Fruit fly (Drosophila melanogaster) whole organism, embryonic: ENCODE data around the gene Ctr1A.

ENCODE experiments used
- B-H1 ChIP-seq: fragments of 200-800 bp; sonication (Bioruptor generic); IDR thresholded peaks from 3 replicates; pipeline ENCODE4 v1.3.6; 2022; ENCODE audit warnings: missing biosample characterization, missing genetic modification characterization
- CG12104 ChIP-seq: fragments of 200-800 bp; sonication (Bioruptor generic); optimal IDR thresholded peaks from 3 replicates; lab custom pipeline; 2016; ENCODE audit warnings: missing biosample characterization, missing genetic modification characterization
- CG12659 ChIP-seq: fragments of 200-800 bp; sonication (Bioruptor generic); optimal IDR thresholded peaks from 3 replicates; lab custom pipeline; 2017; ENCODE audit warnings: mild to moderate bottlenecking, missing biosample characterization, missing genetic modification reagents, missing genetic modification characterization
- CG13296 ChIP-seq: fragments of 200-800 bp; sonication (Bioruptor generic); optimal IDR thresholded peaks from 3 replicates; lab custom pipeline; 2018; ENCODE audit warnings: missing biosample characterization, mild to moderate bottlenecking, missing genetic modification characterization
- CG13424 ChIP-seq: fragments of 200-800 bp; sonication (Bioruptor generic); optimal IDR thresholded peaks from 2 replicates; lab custom pipeline; 2019; ENCODE audit warnings: missing biosample characterization, mild to moderate bottlenecking, missing genetic modification characterization, moderate library complexity
- CG15011 ChIP-seq: fragments of 200-800 bp; sonication (Bioruptor generic); optimal IDR thresholded peaks from 3 replicates; lab custom pipeline; 2018; ENCODE audit warnings: missing biosample characterization, mild to moderate bottlenecking, missing genetic modification characterization
- CG15514 ChIP-seq: fragments of 200-800 bp; sonication (Bioruptor generic); optimal IDR thresholded peaks from 3 replicates; lab custom pipeline; 2017; ENCODE audit warnings: missing biosample characterization, missing genetic modification characterization, mild to moderate bottlenecking, moderate library complexity, missing genetic modification reagents
- CG1602 ChIP-seq: fragments of 200-800 bp; sonication (Bioruptor generic); optimal IDR thresholded peaks from 3 replicates; lab custom pipeline; 2016; ENCODE audit warnings: missing biosample characterization, missing genetic modification characterization
- CG17385 ChIP-seq: fragments of 200-800 bp; sonication (Bioruptor generic); optimal IDR thresholded peaks from 3 replicates; lab custom pipeline; 2018; ENCODE audit warnings: missing biosample characterization, mild to moderate bottlenecking, missing genetic modification characterization
- CG1832 ChIP-seq: fragments of 200-800 bp; sonication (Bioruptor generic); optimal IDR thresholded peaks from 2 replicates; lab custom pipeline; 2017; ENCODE audit warnings: missing biosample characterization, mild to moderate bottlenecking, missing genetic modification characterization, inconsistent platforms
- CG2712 ChIP-seq: fragments of 200-800 bp; optimal IDR thresholded peaks from 3 replicates; lab custom pipeline; 2019; ENCODE audit warnings: missing biosample characterization, mild to moderate bottlenecking, missing genetic modification characterization, moderate library complexity
- CG30431 ChIP-seq: fragments of 200-800 bp; sonication (Bioruptor generic); optimal IDR thresholded peaks from 2 replicates; lab custom pipeline; 2017; ENCODE audit warnings: missing biosample characterization, missing genetic modification characterization
- CG5180 ChIP-seq: fragments of 200-800 bp; sonication (Bioruptor generic); optimal IDR thresholded peaks from 3 replicates; lab custom pipeline; 2017; ENCODE audit warnings: missing biosample characterization, missing genetic modification characterization, mild to moderate bottlenecking, moderate library complexity, missing genetic modification reagents
- CG6175 ChIP-seq: fragments of 200-800 bp; sonication (Bioruptor generic); IDR thresholded peaks from 3 replicates; pipeline ENCODE4 v1.3.6; 2022; ENCODE audit warnings: missing biosample characterization, missing genetic modification characterization
- CG6654 ChIP-seq: fragments of 200-800 bp; sonication (Bioruptor generic); optimal IDR thresholded peaks from 2 replicates; lab custom pipeline; 2017; ENCODE audit warnings: missing biosample characterization, mild to moderate bottlenecking, missing genetic modification characterization
- CG6689 ChIP-seq: fragments of 200-800 bp; sonication (Bioruptor generic); IDR thresholded peaks from 2 replicates; pipeline ENCODE4 v1.3.6; 2022; ENCODE audit warnings: missing biosample characterization, missing genetic modification characterization
- CG9727 ChIP-seq: fragments of 200-800 bp; sonication (Bioruptor generic); optimal IDR thresholded peaks from 3 replicates; lab custom pipeline; 2017; ENCODE audit warnings: missing biosample characterization, mild to moderate bottlenecking, missing genetic modification characterization
- Ets65A ChIP-seq: fragments of 200-800 bp; sonication (Bioruptor generic); peaks from one replicate; lab custom pipeline; 2016; ENCODE audit warnings: missing biosample characterization, missing genetic modification characterization
- GATAe ChIP-seq: fragments of 200-800 bp; sonication (Bioruptor generic); conservative IDR thresholded peaks from 2 replicates; pipeline ENCODE4 v1.3.6; 2022; ENCODE audit warnings: missing biosample characterization, missing genetic modification characterization
- Hey ChIP-seq: fragments of 200-800 bp; sonication (Bioruptor generic); optimal IDR thresholded peaks from 3 replicates; lab custom pipeline; 2018; ENCODE audit warnings: missing biosample characterization, mild to moderate bottlenecking, missing genetic modification characterization
- Lhr ChIP-seq: fragments of 200-800 bp; sonication (Bioruptor generic); optimal IDR thresholded peaks from 3 replicates; lab custom pipeline; 2017; ENCODE audit warnings: mild to moderate bottlenecking, missing biosample characterization, missing genetic modification reagents, missing genetic modification characterization
- MESR4 ChIP-seq: fragments of 200-800 bp; sonication (Bioruptor generic); optimal IDR thresholded peaks from 2 replicates; lab custom pipeline; 2018; ENCODE audit warnings: missing biosample characterization, mild to moderate bottlenecking, missing genetic modification characterization, moderate library complexity
- NC2β ChIP-seq: fragments of 200-800 bp; sonication (Bioruptor generic); optimal IDR thresholded peaks from 2 replicates; lab custom pipeline; 2016; ENCODE audit warnings: missing biosample characterization, missing genetic modification characterization
- NFAT ChIP-seq: fragments of 200-800 bp; sonication (Bioruptor generic); IDR thresholded peaks from 2 replicates; pipeline ENCODE4 v1.3.6; 2022; ENCODE audit warnings: missing biosample characterization, missing genetic modification characterization
- Nf-YA ChIP-seq: fragments of 200-800 bp; sonication (Bioruptor generic); IDR thresholded peaks from 2 replicates; pipeline ENCODE4 v1.3.6; 2022; ENCODE audit warnings: missing biosample characterization, missing genetic modification characterization
- Pdp1 ChIP-seq, 2 experiments: fragments of 200-800 bp; sonication (Bioruptor generic); optimal IDR thresholded peaks; 3 replicates each; lab custom pipeline; 2016; ENCODE audit warnings: missing biosample characterization in 2 of 2, missing genetic modification characterization in 2 of 2, mild to moderate bottlenecking in 1 of 2, moderate library complexity in 1 of 2
- Ravus ChIP-seq: fragments of 200-800 bp; sonication (Bioruptor generic); IDR thresholded peaks from 2 replicates; pipeline ENCODE4 v1.3.6; 2022; ENCODE audit warnings: missing biosample characterization, missing genetic modification characterization
- TFAM ChIP-seq: fragments of 200-800 bp; sonication (Bioruptor generic); optimal IDR thresholded peaks from 2 replicates; lab custom pipeline; 2017; ENCODE audit warnings: missing biosample characterization, missing genetic modification characterization, inconsistent platforms
- Vsx1 ChIP-seq: fragments of 200-800 bp; sonication (Bioruptor generic); optimal IDR thresholded peaks from 2 replicates; lab custom pipeline; 2017; ENCODE audit warnings: missing biosample characterization, mild to moderate bottlenecking, missing genetic modification characterization, missing genetic modification reagents
- aop ChIP-seq: fragments of 200-800 bp; sonication (Bioruptor generic); IDR thresholded peaks from 2 replicates; pipeline ENCODE4 v1.3.6; 2022; ENCODE audit warnings: missing biosample characterization, missing genetic modification characterization
- bab2 ChIP-seq: fragments of 200-800 bp; sonication (Bioruptor generic); optimal IDR thresholded peaks from 2 replicates; lab custom pipeline; 2016; ENCODE audit warnings: missing biosample characterization, missing genetic modification characterization
- chinmo ChIP-seq: fragments of 200-800 bp; sonication (Bioruptor generic); IDR thresholded peaks from 4 replicates; pipeline ENCODE4 v1.3.6; 2022; ENCODE audit warnings: missing biosample characterization, missing genetic modification characterization; ENCODE audit not compliant: partially characterized antibody
- crol ChIP-seq: fragments of 200-800 bp; sonication (Bioruptor generic); IDR thresholded peaks from 2 replicates; pipeline ENCODE4 v1.3.6; 2022; ENCODE audit warnings: missing biosample characterization, missing genetic modification characterization
- eyg ChIP-seq: fragments of 200-800 bp; sonication (Bioruptor generic); optimal IDR thresholded peaks from 3 replicates; lab custom pipeline; 2016; ENCODE audit warnings: missing biosample characterization, missing genetic modification characterization
- fd3F ChIP-seq: fragments of 200-800 bp; sonication (Bioruptor generic); optimal IDR thresholded peaks from 2 replicates; lab custom pipeline; 2018; ENCODE audit warnings: missing biosample characterization, mild to moderate bottlenecking, missing genetic modification characterization, moderate library complexity
- ham ChIP-seq: fragments of 200-800 bp; sonication (Bioruptor generic); IDR thresholded peaks from 2 replicates; pipeline ENCODE4 v1.3.6; 2022; ENCODE audit warnings: missing biosample characterization, missing genetic modification characterization
- mam ChIP-seq: fragments of 200-800 bp; sonication (Bioruptor generic); optimal IDR thresholded peaks from 3 replicates; lab custom pipeline; 2016; ENCODE audit warnings: missing biosample characterization, missing genetic modification characterization
- nerfin-1 ChIP-seq: fragments of 200-800 bp; sonication (Bioruptor generic); optimal IDR thresholded peaks from 3 replicates; lab custom pipeline; 2019; ENCODE audit warnings: missing biosample characterization, mild to moderate bottlenecking, missing genetic modification characterization, moderate library complexity
- p53 ChIP-seq: fragments of 200-800 bp; sonication (Bioruptor generic); optimal IDR thresholded peaks from 2 replicates; lab custom pipeline; 2016; ENCODE audit warnings: missing biosample characterization, missing genetic modification characterization
- pb ChIP-seq: fragments of 200-800 bp; sonication (Bioruptor generic); optimal IDR thresholded peaks from 3 replicates; lab custom pipeline; 2016; ENCODE audit warnings: missing biosample characterization, missing genetic modification characterization
- ranshi ChIP-seq: fragments of 200-800 bp; sonication (Bioruptor generic); IDR thresholded peaks from 2 replicates; pipeline ENCODE4 v1.3.6; 2022; ENCODE audit warnings: missing biosample characterization, missing genetic modification characterization
- sd ChIP-seq: fragments of 200-800 bp; sonication (Bioruptor generic); optimal IDR thresholded peaks from 3 replicates; lab custom pipeline; 2018; ENCODE audit warnings: missing biosample characterization, mild to moderate bottlenecking, missing genetic modification characterization, moderate library complexity
- sob ChIP-seq: fragments of 200-800 bp; sonication (Bioruptor generic); IDR thresholded peaks from 2 replicates; pipeline ENCODE4 v1.3.6; 2022; ENCODE audit warnings: missing biosample characterization, missing genetic modification characterization
- stwl ChIP-seq: fragments of 200-800 bp; sonication (Bioruptor generic); optimal IDR thresholded peaks from 3 replicates; lab custom pipeline; 2018; ENCODE audit warnings: missing biosample characterization, mild to moderate bottlenecking, missing genetic modification characterization, moderate library complexity
- tgo ChIP-seq: fragments of 200-800 bp; sonication (Bioruptor generic); IDR thresholded peaks from 3 replicates; pipeline ENCODE4 v1.3.6; 2022; ENCODE audit warnings: missing biosample characterization, missing genetic modification characterization
- trem ChIP-seq: fragments of 200-800 bp; optimal IDR thresholded peaks from 3 replicates; lab custom pipeline; 2019; ENCODE audit warnings: missing biosample characterization, mild to moderate bottlenecking, missing genetic modification characterization, moderate library complexity
- twi ChIP-seq: fragments of 200-800 bp; optimal IDR thresholded peaks from 2 replicates; lab custom pipeline; 2019; ENCODE audit warnings: missing biosample characterization, mild to moderate bottlenecking, missing genetic modification characterization, moderate library complexity
- vvl ChIP-seq: fragments of 200-800 bp; sonication (Bioruptor generic); IDR thresholded peaks from 2 replicates; pipeline ENCODE4 v1.3.6; 2022; ENCODE audit warnings: missing biosample characterization, missing genetic modification characterization
- wek ChIP-seq: fragments of 200-800 bp; sonication (Bioruptor generic); optimal IDR thresholded peaks from 3 replicates; lab custom pipeline; 2018; ENCODE audit warnings: missing biosample characterization, mild to moderate bottlenecking, missing genetic modification characterization, moderate library complexity
- zfh1 ChIP-seq: fragments of 200-800 bp; sonication (Bioruptor generic); IDR thresholded peaks from 3 replicates; pipeline ENCODE4 v1.3.6; 2022; ENCODE audit warnings: missing biosample characterization, missing genetic modification characterization
- zfh2 ChIP-seq: fragments of 200-800 bp; sonication (Bioruptor generic); optimal IDR thresholded peaks from 2 replicates; lab custom pipeline; 2016; ENCODE audit warnings: missing biosample characterization, missing genetic modification characterization

The Ctr1A gene

DNA sequence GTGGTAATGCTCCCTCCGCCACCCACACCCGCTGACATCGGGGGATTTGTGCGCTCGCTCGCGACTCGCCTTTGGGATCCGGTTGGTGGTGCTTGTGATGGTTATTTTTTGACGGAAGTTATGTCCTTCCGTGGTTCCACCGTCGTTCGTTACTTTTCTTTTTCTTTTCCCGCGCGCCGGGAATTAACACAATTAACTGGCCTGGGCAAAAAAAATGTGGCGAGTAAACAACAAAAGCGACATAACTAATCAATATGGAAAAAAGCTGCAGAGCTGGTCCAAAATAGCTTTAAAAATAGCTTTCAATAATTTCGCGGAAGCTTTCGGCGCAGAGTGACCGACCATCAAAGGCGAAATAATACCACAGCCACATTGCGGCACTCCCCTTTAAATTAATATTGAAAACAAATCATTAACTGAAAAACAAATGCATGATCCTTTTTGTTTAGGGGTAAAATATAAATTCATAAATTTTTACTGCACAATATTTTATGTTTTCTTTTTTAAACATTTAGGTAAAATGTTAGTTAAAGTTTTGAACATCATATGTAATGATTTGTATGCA is 36.9 kb downstream of the Ctr1A start, which contains the start of gene CG14440 (continued):
- TF ChIP-seq CG13424 (tag; lab: Kevin White, UChicago), result no peak
- TF ChIP-seq CG1602, result no peak
- no peak for TF ChIP-seq Hey
- TF ChIP-seq stwl (tag; lab: Kevin White, UChicago), result peak; percentile 28
- no peak for TF ChIP-seq fd3F
- no peak for TF ChIP-seq CG1832 (GFP tag; lab: Kevin White, UChicago)
- no peak for TF ChIP-seq CG6175 (GFP tag; lab: Robert Waterston, UW)
- no peak for TF ChIP-seq tgo
- TF ChIP-seq vvl, result 0 out of 2 replicates have a peak, but pooled peaks have one; percentile 39
- TF ChIP-seq CG15011 (GFP tag; lab: Kevin White, UChicago), result no peak
- TF ChIP-seq NFAT, result peak; percentile 8; the same call in 1 of the 2 replicates
- no peak for TF ChIP-seq twi (tag; lab: Kevin White, UChicago)
- TF ChIP-seq TFAM, result no peak
- peak; percentile 7 for TF ChIP-seq Lhr
- TF ChIP-seq Nf-YA (GFP tag; lab: Robert Waterston, UW), result no peak
- peak; percentile 18; the same call in 1 of the 2 replicates for TF ChIP-seq sob
- no peak; the same call in none of the 2 replicates for TF ChIP-seq crol (GFP tag; lab: Robert Waterston, UW)
- peak; percentile 37 for TF ChIP-seq CG15514 (GFP tag; lab: Kevin White, UChicago)
- TF ChIP-seq MESR4 (GFP tag; lab: Kevin White, UChicago), result peak; percentile 50
- no peak for TF ChIP-seq CG9727 (GFP tag; lab: Kevin White, UChicago)
- no peak for TF ChIP-seq CG6654 (GFP tag; lab: Kevin White, UChicago)
- no peak for TF ChIP-seq CG17385
- TF ChIP-seq CG2712, result no peak
- TF ChIP-seq bab2, result no peak
- TF ChIP-seq CG13296, result peak; percentile 48
- no peak for TF ChIP-seq chinmo (GFP tag; lab: Robert Waterston, UW)
- TF ChIP-seq eyg, result no peak
- TF ChIP-seq B-H1, result no peak
- no peak for TF ChIP-seq zfh1 (GFP tag; lab: Robert Waterston, UW)
- TF ChIP-seq Ets65A (GFP tag; lab: Kevin White, UChicago), result no peak
- no peak for TF ChIP-seq NC2β
- peak in 1 of 2 experiments; percentile 51 for TF ChIP-seq Pdp1 (GFP tag; optimal IDR thresholded peaks at IDR 0.05; lab: Kevin White, UChicago)
- no peak for TF ChIP-seq GATAe (GFP tag; lab: Robert Waterston, UW)
- TF ChIP-seq sd (tag; lab: Kevin White, UChicago), result peak; percentile 37
- no peak for TF ChIP-seq trem (tag; lab: Kevin White, UChicago)
- TF ChIP-seq nerfin-1 (tag; lab: Kevin White, UChicago), result no peak
- no peak for TF ChIP-seq CG5180 (GFP tag; lab: Kevin White, UChicago)
- TF ChIP-seq CG30431, result no peak
- TF ChIP-seq pb (GFP tag; lab: Kevin White, UChicago), result no peak
- no peak for TF ChIP-seq CG12104
- no peak for TF ChIP-seq CG6689 (GFP tag; lab: Robert Waterston, UW)
- TF ChIP-seq p53, result no peak
- no peak for TF ChIP-seq ranshi (GFP tag; lab: Robert Waterston, UW)
- TF ChIP-seq mam, result no peak
- TF ChIP-seq Vsx1 (GFP tag; lab: Kevin White, UChicago), result peak; percentile 2
- no peak for TF ChIP-seq ham (GFP tag; lab: Robert Waterston, UW)
- TF ChIP-seq aop (GFP tag; lab: Robert Waterston, UW), result no peak
- no peak for TF ChIP-seq CG12659
- TF ChIP-seq Ravus (GFP tag; lab: Robert Waterston, UW), result no peak
- no peak for TF ChIP-seq zfh2 (GFP tag; lab: Kevin White, UChicago)
- TF ChIP-seq wek (GFP tag; lab: Kevin White, UChicago), result peak; percentile 15
